Fruit fly (Drosophila melanogaster) whole organism, embryonic: ENCODE results near the gene CG31183.

Experiments
- Atf3 ChIP-seq: fragments of 200-800 bp; sonication (Bioruptor generic); optimal IDR thresholded peaks from 3 replicates; lab custom pipeline; 2016; ENCODE audit warnings: missing biosample characterization, missing genetic modification characterization
- CG1024 ChIP-seq: fragments of 200-800 bp; sonication (Bioruptor generic); IDR thresholded peaks from 2 replicates; pipeline ENCODE4 v1.3.6; 2022; ENCODE audit warnings: missing biosample characterization, missing genetic modification characterization
- CG10654 ChIP-seq: fragments of 200-800 bp; sonication (Bioruptor generic); optimal IDR thresholded peaks from 2 replicates; lab custom pipeline; 2016; ENCODE audit warnings: missing biosample characterization, missing genetic modification characterization
- CG11085 ChIP-seq: fragments of 200-800 bp; sonication (Bioruptor generic); IDR thresholded peaks from 2 replicates; pipeline ENCODE4 v1.3.6; 2022; ENCODE audit warnings: missing biosample characterization, missing genetic modification characterization
- CG14441 ChIP-seq: fragments of 200-800 bp; sonication (Bioruptor generic); IDR thresholded peaks from 2 replicates; pipeline ENCODE4 v1.3.6; 2022; ENCODE audit warnings: missing biosample characterization, missing genetic modification characterization
- CG16815 ChIP-seq: fragments of 200-800 bp; sonication (Bioruptor generic); optimal IDR thresholded peaks from 3 replicates; lab custom pipeline; 2017; ENCODE audit warnings: missing biosample characterization, mild to moderate bottlenecking, missing genetic modification characterization
- CG16863 ChIP-seq: fragments of 200-800 bp; sonication (Bioruptor generic); optimal IDR thresholded peaks from 3 replicates; lab custom pipeline; 2016; ENCODE audit warnings: missing biosample characterization, missing genetic modification characterization
- CG2120 ChIP-seq: fragments of 200-800 bp; sonication (Bioruptor generic); optimal IDR thresholded peaks from 3 replicates; lab custom pipeline; 2016; ENCODE audit warnings: missing biosample characterization, missing genetic modification characterization
- CG2678 ChIP-seq: fragments of 200-800 bp; sonication (Bioruptor generic); optimal IDR thresholded peaks from 3 replicates; lab custom pipeline; 2019; ENCODE audit warnings: missing biosample characterization, mild to moderate bottlenecking, missing genetic modification characterization, moderate library complexity
- CG30020 ChIP-seq: fragments of 200-800 bp; optimal IDR thresholded peaks from 2 replicates; lab custom pipeline; 2019; ENCODE audit warnings: missing biosample characterization, mild to moderate bottlenecking, missing genetic modification characterization, moderate library complexity
- CG3163 ChIP-seq: fragments of 200-800 bp; sonication (Bioruptor generic); optimal IDR thresholded peaks from 3 replicates; lab custom pipeline; 2016; ENCODE audit warnings: missing biosample characterization, missing genetic modification characterization
- CG6689 ChIP-seq: fragments of 200-800 bp; sonication (Bioruptor generic); IDR thresholded peaks from 2 replicates; pipeline ENCODE4 v1.3.6; 2022; ENCODE audit warnings: missing biosample characterization, missing genetic modification characterization
- CG7271 ChIP-seq: fragments of 200-800 bp; sonication (Bioruptor generic); optimal IDR thresholded peaks from 2 replicates; lab custom pipeline; 2018; ENCODE audit warnings: missing biosample characterization, mild to moderate bottlenecking, missing genetic modification characterization, moderate library complexity
- CG7357 ChIP-seq: fragments of 200-800 bp; sonication (Bioruptor generic); IDR thresholded peaks from 3 replicates; pipeline ENCODE4 v1.3.6; 2022; ENCODE audit warnings: missing biosample characterization, missing genetic modification characterization
- CG7839 ChIP-seq: fragments of 200-800 bp; sonication (Bioruptor generic); optimal IDR thresholded peaks from 3 replicates; lab custom pipeline; 2018; ENCODE audit warnings: missing biosample characterization, mild to moderate bottlenecking, missing genetic modification characterization, moderate library complexity
- CG9609 ChIP-seq: fragments of 200-800 bp; sonication (Bioruptor generic); optimal IDR thresholded peaks from 3 replicates; lab custom pipeline; 2016; ENCODE audit warnings: missing biosample characterization, missing genetic modification characterization
- CG9727 ChIP-seq: fragments of 200-800 bp; sonication (Bioruptor generic); optimal IDR thresholded peaks from 3 replicates; lab custom pipeline; 2017; ENCODE audit warnings: missing biosample characterization, mild to moderate bottlenecking, missing genetic modification characterization
- CG9932 ChIP-seq: fragments of 200-800 bp; sonication (Bioruptor generic); IDR thresholded peaks from 2 replicates; pipeline ENCODE4 v1.3.6; 2022; ENCODE audit warnings: missing biosample characterization, missing genetic modification characterization
- Camta ChIP-seq: fragments of 200-800 bp; sonication (Bioruptor generic); optimal IDR thresholded peaks from 2 replicates; lab custom pipeline; 2016; ENCODE audit warnings: missing biosample characterization, missing genetic modification characterization
- D19B ChIP-seq: fragments of 200-800 bp; sonication (Bioruptor generic); optimal IDR thresholded peaks from 2 replicates; lab custom pipeline; 2017; ENCODE audit warnings: missing biosample characterization, mild to moderate bottlenecking, missing genetic modification characterization
- Dbx ChIP-seq: fragments of 200-800 bp; sonication (Bioruptor generic); IDR thresholded peaks from 3 replicates; pipeline ENCODE4 v1.3.6; 2022; ENCODE audit warnings: missing biosample characterization, missing genetic modification characterization
- Dfd ChIP-seq, 2 experiments: fragments of >200 bp; optimal IDR thresholded peaks; 2 replicates each; lab custom pipeline; 2017; ENCODE audit warnings: missing biosample characterization in 2 of 2, missing genetic modification characterization in 2 of 2
- Drgx ChIP-seq: fragments of 200-800 bp; sonication (Bioruptor generic); IDR thresholded peaks from 2 replicates; pipeline ENCODE4 v1.3.6; 2022; ENCODE audit warnings: missing biosample characterization, missing genetic modification characterization
- ERR ChIP-seq: fragments of 200-800 bp; sonication (Bioruptor generic); optimal IDR thresholded peaks from 2 replicates; lab custom pipeline; 2016; ENCODE audit warnings: missing biosample characterization, missing genetic modification characterization
- Gug ChIP-seq: fragments of 200-800 bp; sonication (Bioruptor generic); IDR thresholded peaks from 4 replicates; pipeline ENCODE4 v1.3.6; 2022; ENCODE audit warnings: missing biosample characterization, missing genetic modification characterization
- H15 ChIP-seq: fragments of 200-800 bp; sonication (Bioruptor generic); IDR thresholded peaks from 3 replicates; pipeline ENCODE4 v1.3.6; 2022; ENCODE audit warnings: missing biosample characterization, missing genetic modification characterization
- H2.0 ChIP-seq: fragments of 200-800 bp; sonication (Bioruptor generic); IDR thresholded peaks from 2 replicates; pipeline ENCODE4 v1.3.6; 2022; ENCODE audit warnings: missing biosample characterization, missing genetic modification characterization
- HLH3B ChIP-seq: fragments of 200-800 bp; sonication (Bioruptor generic); IDR thresholded peaks from 2 replicates; pipeline ENCODE4 v1.3.6; 2022; ENCODE audit warnings: missing biosample characterization, missing genetic modification characterization
- Hmr ChIP-seq: fragments of 200-800 bp; sonication (Bioruptor generic); optimal IDR thresholded peaks from 3 replicates; lab custom pipeline; 2017; ENCODE audit warnings: mild to moderate bottlenecking, missing biosample characterization, missing genetic modification reagents, missing genetic modification characterization
- Med ChIP-seq: fragments of 200-800 bp; sonication (Bioruptor generic); peaks from one replicate; lab custom pipeline; 2016; ENCODE audit warnings: missing biosample characterization, missing genetic modification characterization, mild to moderate bottlenecking, inconsistent platforms, moderate library complexity
- Neu2 ChIP-seq: fragments of 200-800 bp; sonication (Bioruptor generic); optimal IDR thresholded peaks from 3 replicates; lab custom pipeline; 2016; ENCODE audit warnings: missing biosample characterization, missing genetic modification characterization, borderline replicate concordance
- Opbp ChIP-seq: fragments of 200-800 bp; sonication (Bioruptor generic); IDR thresholded peaks from 3 replicates; pipeline ENCODE4 v1.3.6; 2022; ENCODE audit warnings: missing biosample characterization, missing genetic modification characterization; ENCODE audit not compliant: partially characterized antibody
- Poxn ChIP-seq: fragments of 200-800 bp; sonication (Bioruptor generic); IDR thresholded peaks from 2 replicates; pipeline ENCODE4 v1.3.6; 2022; ENCODE audit warnings: missing biosample characterization, missing genetic modification characterization
- Ravus ChIP-seq: fragments of 200-800 bp; sonication (Bioruptor generic); IDR thresholded peaks from 2 replicates; pipeline ENCODE4 v1.3.6; 2022; ENCODE audit warnings: missing biosample characterization, missing genetic modification characterization
- Sox102F ChIP-seq: fragments of 200-800 bp; sonication (Bioruptor generic); optimal IDR thresholded peaks from 2 replicates; lab custom pipeline; 2018; ENCODE audit warnings: missing biosample characterization, mild to moderate bottlenecking, missing genetic modification characterization, moderate library complexity
- Spps ChIP-seq: fragments of 200-800 bp; sonication (Bioruptor generic); optimal IDR thresholded peaks from 2 replicates; lab custom pipeline; 2018; ENCODE audit warnings: missing biosample characterization, mild to moderate bottlenecking, missing genetic modification characterization
- ase ChIP-seq: fragments of 200-800 bp; sonication (Bioruptor generic); IDR thresholded peaks from 3 replicates; pipeline ENCODE4 v1.3.6; 2022; ENCODE audit warnings: missing biosample characterization, missing genetic modification characterization
- cg ChIP-seq: fragments of 200-800 bp; sonication (Bioruptor generic); optimal IDR thresholded peaks from 3 replicates; lab custom pipeline; 2019; ENCODE audit warnings: missing biosample characterization, mild to moderate bottlenecking, missing genetic modification characterization, moderate library complexity
- da ChIP-seq: fragments of 200-800 bp; sonication (Bioruptor generic); optimal IDR thresholded peaks from 2 replicates; lab custom pipeline; 2016; ENCODE audit warnings: missing biosample characterization, missing genetic modification characterization
- dati ChIP-seq: fragments of 200-800 bp; sonication (Bioruptor generic); IDR thresholded peaks from 2 replicates; pipeline ENCODE4 v1.3.6; 2022; ENCODE audit warnings: missing biosample characterization, missing genetic modification characterization
- dimm ChIP-seq: fragments of 200-800 bp; sonication (Bioruptor generic); IDR thresholded peaks from 2 replicates; pipeline ENCODE4 v1.3.6; 2022; ENCODE audit warnings: missing biosample characterization, missing genetic modification characterization
- gsb-n ChIP-seq: fragments of 200-800 bp; sonication (Bioruptor generic); optimal IDR thresholded peaks from 3 replicates; lab custom pipeline; 2018; ENCODE audit warnings: missing biosample characterization, mild to moderate bottlenecking, missing genetic modification characterization
- ham ChIP-seq: fragments of 200-800 bp; sonication (Bioruptor generic); IDR thresholded peaks from 2 replicates; pipeline ENCODE4 v1.3.6; 2022; ENCODE audit warnings: missing biosample characterization, missing genetic modification characterization
- inv ChIP-seq: fragments of 200-800 bp; sonication (Bioruptor generic); IDR thresholded peaks from 2 replicates; pipeline ENCODE4 v1.3.6; 2022; ENCODE audit warnings: missing biosample characterization, missing genetic modification characterization; ENCODE audit not compliant: partially characterized antibody
- lab ChIP-seq: fragments of 200-800 bp; sonication (Bioruptor generic); optimal IDR thresholded peaks from 3 replicates; lab custom pipeline; 2017; ENCODE audit warnings: missing biosample characterization, missing genetic modification characterization, mild to moderate bottlenecking, moderate library complexity, missing genetic modification reagents
- nau ChIP-seq: fragments of 200-800 bp; sonication (Bioruptor generic); optimal IDR thresholded peaks from 3 replicates; lab custom pipeline; 2017; ENCODE audit warnings: missing biosample characterization, mild to moderate bottlenecking, missing genetic modification characterization, missing genetic modification reagents
- psq ChIP-seq: fragments of 200-800 bp; sonication (Bioruptor generic); optimal IDR thresholded peaks from 2 replicates; lab custom pipeline; 2017; ENCODE audit warnings: missing biosample characterization, missing genetic modification characterization
- schlank ChIP-seq: fragments of 200-800 bp; sonication (Bioruptor generic); optimal IDR thresholded peaks from 2 replicates; lab custom pipeline; 2018; ENCODE audit warnings: missing biosample characterization, mild to moderate bottlenecking, missing genetic modification characterization
- seq ChIP-seq: fragments of 200-800 bp; sonication (Bioruptor generic); IDR thresholded peaks from 2 replicates; pipeline ENCODE4 v1.3.6; 2022; ENCODE audit warnings: missing biosample characterization, missing genetic modification characterization
- sna ChIP-seq: fragments of 200-800 bp; sonication (Bioruptor generic); IDR thresholded peaks from 2 replicates; pipeline ENCODE4 v1.3.6; 2022; ENCODE audit warnings: missing biosample characterization, missing genetic modification characterization; ENCODE audit not compliant: partially characterized antibody
- tin ChIP-seq: fragments of 200-800 bp; sonication (Bioruptor generic); optimal IDR thresholded peaks from 3 replicates; lab custom pipeline; 2016; ENCODE audit warnings: missing biosample characterization, missing genetic modification characterization
- yki ChIP-seq: fragments of >200 bp; optimal IDR thresholded peaks from 3 replicates; lab custom pipeline; 2018
- zfh2 ChIP-seq: fragments of 200-800 bp; sonication (Bioruptor generic); optimal IDR thresholded peaks from 2 replicates; lab custom pipeline; 2016; ENCODE audit warnings: missing biosample characterization, missing genetic modification characterization

CG31183 gene

DNA sequence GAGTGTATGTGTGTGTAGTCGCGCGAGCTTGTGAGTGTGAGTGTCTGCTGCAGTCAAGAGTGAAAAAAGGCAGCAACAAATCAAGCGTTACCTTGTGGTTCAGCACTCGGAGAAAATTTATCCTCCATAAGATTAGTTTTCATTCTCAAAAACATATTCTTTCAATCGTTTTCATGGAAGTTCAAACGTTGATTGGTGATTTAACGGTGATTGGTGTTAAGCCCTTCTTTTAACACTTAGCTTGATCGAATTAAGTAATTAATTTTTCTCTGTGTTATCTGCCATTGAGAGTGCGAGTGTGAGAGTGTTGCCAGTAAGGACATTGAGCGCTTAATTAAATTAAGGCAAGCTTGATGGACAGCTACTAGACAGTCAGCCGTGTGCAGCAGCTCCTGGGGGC is 23.9 kb upstream of the CG31183 start (continued):
- no peak for TF ChIP-seq Spps
- TF ChIP-seq lab (GFP tag; lab: Kevin White, UChicago), result peak; percentile 31
- no peak for TF ChIP-seq ham (GFP tag; lab: Robert Waterston, UW)
- peak; percentile 8 for TF ChIP-seq Hmr
- no peak for TF ChIP-seq CG16815 (GFP tag; lab: Kevin White, UChicago)
- no peak for TF ChIP-seq ase (GFP tag; lab: Robert Waterston, UW)
- no peak for TF ChIP-seq CG9609
- no peak for TF ChIP-seq inv (GFP tag; lab: Robert Waterston, UW)
- no peak for TF ChIP-seq CG7839 (tag; lab: Kevin White, UChicago)
- TF ChIP-seq Neu2 (GFP tag; lab: Kevin White, UChicago), result no peak
- TF ChIP-seq D19B (GFP tag; lab: Kevin White, UChicago), result no peak
- TF ChIP-seq CG9727 (GFP tag; lab: Kevin White, UChicago), result no peak
- TF ChIP-seq Dfd (GFP tag; optimal IDR thresholded peaks at IDR 0.05; lab: Kevin White, UChicago), result no peak
- TF ChIP-seq CG7357 (GFP tag; lab: Robert Waterston, UW), result no peak
- TF ChIP-seq Sox102F, result peak; percentile 15
- TF ChIP-seq CG16863 (GFP tag; lab: Kevin White, UChicago), result no peak
- no peak for TF ChIP-seq yki (lab: Kevin White, UChicago)
- no peak for TF ChIP-seq CG11085 (GFP tag; lab: Robert Waterston, UW)
- no peak for TF ChIP-seq H15 (GFP tag; lab: Robert Waterston, UW)
- TF ChIP-seq H2.0 (GFP tag; lab: Robert Waterston, UW), result no peak
- TF ChIP-seq Opbp (GFP tag; lab: Robert Waterston, UW), result no peak
- no peak for TF ChIP-seq CG6689
- TF ChIP-seq Gug (GFP tag; lab: Robert Waterston, UW), result no peak
- no peak for TF ChIP-seq zfh2 (GFP tag; lab: Kevin White, UChicago)
- TF ChIP-seq Drgx (GFP tag; lab: Robert Waterston, UW), result peak; percentile 48
- 0 out of 2 replicates have a peak, but pooled peaks have one; percentile 4 for TF ChIP-seq CG14441 (GFP tag; lab: Robert Waterston, UW)
- no peak for TF ChIP-seq CG3163 (GFP tag; lab: Kevin White, UChicago)
- TF ChIP-seq CG30020, result no peak
- TF ChIP-seq CG1024 (GFP tag; lab: Robert Waterston, UW), result no peak
- no peak for TF ChIP-seq dimm (GFP tag; lab: Robert Waterston, UW)
- peak; percentile 13 for TF ChIP-seq CG2120
- no peak for TF ChIP-seq da
- no peak for TF ChIP-seq ERR (GFP tag; lab: Kevin White, UChicago)
- TF ChIP-seq Ravus, result no peak
- TF ChIP-seq schlank, result no peak
- TF ChIP-seq cg (GFP tag; lab: Kevin White, UChicago), result no peak
- no peak for TF ChIP-seq CG10654
- TF ChIP-seq psq, result no peak
- no peak for TF ChIP-seq CG9932
- TF ChIP-seq CG7271 (tag; lab: Kevin White, UChicago), result no peak
- no peak for TF ChIP-seq Camta (GFP tag; lab: Kevin White, UChicago)
- TF ChIP-seq Atf3, result no peak
- TF ChIP-seq nau, result no peak
- no peak for TF ChIP-seq HLH3B (GFP tag; lab: Robert Waterston, UW)
- TF ChIP-seq Dbx (GFP tag; lab: Robert Waterston, UW), result no peak
- no peak for TF ChIP-seq sna
- TF ChIP-seq seq (GFP tag; lab: Robert Waterston, UW), result no peak
- no peak for TF ChIP-seq dati (GFP tag; lab: Robert Waterston, UW)
- no peak for TF ChIP-seq gsb-n (tag; lab: Kevin White, UChicago)
- no peak for TF ChIP-seq tin (GFP tag; lab: Kevin White, UChicago)
- no peak for TF ChIP-seq Poxn (GFP tag; lab: Robert Waterston, UW)
- TF ChIP-seq Med, result peak; percentile 76
- TF ChIP-seq CG2678 (tag; lab: Kevin White, UChicago), result peak; percentile 14
